Fruit fly (Drosophila melanogaster): ENCODE data around the gene CG7691.

CG7691 gene

DNA sequence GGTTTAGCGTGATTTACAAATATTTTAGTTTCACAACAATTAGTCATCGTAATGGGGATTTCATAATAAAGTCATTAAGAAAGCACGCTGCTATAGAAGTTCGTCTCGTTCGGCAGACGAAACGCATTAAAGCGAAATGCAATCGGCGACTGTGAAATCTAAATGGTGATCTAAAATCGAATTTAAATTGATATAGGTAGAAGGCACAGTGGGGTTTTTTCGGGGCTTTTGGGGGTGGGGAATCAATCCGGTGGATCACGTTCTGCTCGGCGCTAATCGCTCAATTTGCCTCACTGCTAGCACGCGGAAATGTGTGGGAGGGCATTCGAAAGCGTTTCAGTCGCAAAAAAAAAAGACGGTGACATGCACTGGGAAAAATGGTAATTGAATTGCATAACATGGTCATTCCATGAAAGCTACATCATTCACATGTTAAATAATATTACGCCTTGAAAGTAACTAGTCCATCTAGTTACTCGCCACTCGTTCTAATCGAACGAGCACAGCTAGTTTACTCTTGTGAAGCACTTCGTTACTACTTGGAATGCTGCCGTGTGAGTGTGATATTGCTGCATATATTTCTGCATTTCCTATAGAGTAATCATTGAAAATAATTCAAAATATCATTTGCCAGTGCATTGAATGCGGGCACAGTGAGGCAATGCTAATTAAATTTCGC lies 18.2 kb downstream of the CG7691 start (continued):
- peak; percentile 19 for TF ChIP-seq Meics (GFP tag; optimal IDR thresholded peaks at IDR 0.05)
- no peak for TF ChIP-seq run (tag; optimal IDR thresholded peaks at IDR 0.05)
- no peak for TF ChIP-seq gt (GFP tag; IDR thresholded peaks at IDR 0.05)
- TF ChIP-seq NfI (GFP tag; optimal IDR thresholded peaks at IDR 0.05) = no peak
- TF ChIP-seq CG18599 (GFP tag; optimal IDR thresholded peaks at IDR 0.05) = no peak
- no peak for TF ChIP-seq Dbx (GFP tag; IDR thresholded peaks at IDR 0.05)
- no peak for TF ChIP-seq Ada2b (GFP tag; IDR thresholded peaks at IDR 0.05)
- no peak for TF ChIP-seq ems (GFP tag; optimal IDR thresholded peaks at IDR 0.05)
- TF ChIP-seq Hsf (GFP tag; optimal IDR thresholded peaks at IDR 0.05) = no peak
- TF ChIP-seq ab (GFP tag; optimal IDR thresholded peaks at IDR 0.05) = no peak
- TF ChIP-seq zen2 (GFP tag; IDR thresholded peaks at IDR 0.05; ENCODE audit: partially characterized antibody) = no peak

DNA sequence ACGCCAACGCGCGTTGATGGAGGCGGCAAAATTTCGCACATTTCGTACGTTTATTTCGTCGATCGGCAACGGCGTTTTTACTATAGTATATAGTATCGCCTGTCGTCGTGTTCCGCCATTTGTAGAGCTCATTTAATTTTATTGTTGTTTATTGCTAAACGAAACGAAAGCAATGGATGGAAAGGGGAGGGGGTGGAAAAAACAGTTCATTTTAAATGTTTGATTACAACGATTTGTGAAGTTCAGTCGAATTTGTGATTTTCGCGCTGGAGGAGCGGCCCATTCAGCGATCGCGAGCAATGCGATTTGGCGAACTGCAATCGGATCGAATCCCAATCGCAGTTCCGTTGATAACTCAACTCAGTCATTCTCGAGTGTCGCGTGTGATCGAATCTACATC lies 21.3 kb downstream of the CG7691 start:
- TF ChIP-seq CG1024 (GFP tag; IDR thresholded peaks at IDR 0.05) (no peak), CG4282 (GFP tag; optimal IDR thresholded peaks at IDR 0.05) (no peak), CG16863 (GFP tag; optimal IDR thresholded peaks at IDR 0.05) (no peak), NC2β (GFP tag; optimal IDR thresholded peaks at IDR 0.05) (no peak), Spps (tag; optimal IDR thresholded peaks at IDR 0.05) (no peak), CG7372 (GFP tag; IDR thresholded peaks at IDR 0.05) (no peak), ab (GFP tag; optimal IDR thresholded peaks at IDR 0.05) (no peak), crp (GFP tag; optimal IDR thresholded peaks at IDR 0.05) (no peak), CG1233 (GFP tag; optimal IDR thresholded peaks at IDR 0.05) (no peak), CG1529 (GFP tag; optimal IDR thresholded peaks at IDR 0.05) (no peak), CG13287 (GFP tag; IDR thresholded peaks at IDR 0.05; ENCODE audit: partially characterized antibody) (no peak), D (optimal IDR thresholded peaks at IDR 0.05) (no peak), D (GFP tag; optimal IDR thresholded peaks at IDR 0.05) (no peak), tap (tag; optimal IDR thresholded peaks at IDR 0.05) (no peak), Kr (GFP tag; optimal IDR thresholded peaks at IDR 0.05) (no peak), CG4424 (GFP tag; optimal IDR thresholded peaks at IDR 0.05) (no peak), cas (GFP tag; IDR thresholded peaks at IDR 0.05) (no peak), luna (GFP tag; optimal IDR thresholded peaks at IDR 0.05) (no peak), eyg (GFP tag; optimal IDR thresholded peaks at IDR 0.05) (no peak), eve (GFP tag; optimal IDR thresholded peaks at IDR 0.05) (no peak)

DNA sequence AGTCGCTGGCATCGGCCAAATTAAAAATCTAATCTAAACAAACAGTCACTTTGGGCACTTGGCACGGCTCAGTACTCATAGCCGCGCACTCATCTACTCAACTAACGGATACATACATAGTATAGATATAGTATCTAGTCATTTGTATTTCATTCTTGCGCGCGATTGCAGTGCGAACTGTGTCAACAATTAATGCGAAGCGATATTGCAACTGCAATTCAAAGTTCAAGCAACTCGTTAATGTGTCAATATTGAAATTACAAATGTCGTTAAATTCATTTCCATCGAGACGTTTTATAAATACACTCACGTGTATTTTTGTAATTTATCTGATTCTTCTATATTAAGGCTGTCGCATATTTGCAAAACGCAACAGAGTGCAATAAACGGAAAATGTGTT lies 22.6 kb downstream of the CG7691 start:
- TF ChIP-seq CG16813 (GFP tag; IDR thresholded peaks at IDR 0.05; ENCODE audit: partially characterized antibody) (no peak), CG15479 (GFP tag; optimal IDR thresholded peaks at IDR 0.05) (peak; percentile 1), CG11723 (GFP tag; optimal IDR thresholded peaks at IDR 0.05) (no peak), Med (GFP tag) (peak; percentile 23), lbe (GFP tag; optimal IDR thresholded peaks at IDR 0.05) (peak; percentile 12), sens (GFP tag) (peak; percentile 39)

DNA sequence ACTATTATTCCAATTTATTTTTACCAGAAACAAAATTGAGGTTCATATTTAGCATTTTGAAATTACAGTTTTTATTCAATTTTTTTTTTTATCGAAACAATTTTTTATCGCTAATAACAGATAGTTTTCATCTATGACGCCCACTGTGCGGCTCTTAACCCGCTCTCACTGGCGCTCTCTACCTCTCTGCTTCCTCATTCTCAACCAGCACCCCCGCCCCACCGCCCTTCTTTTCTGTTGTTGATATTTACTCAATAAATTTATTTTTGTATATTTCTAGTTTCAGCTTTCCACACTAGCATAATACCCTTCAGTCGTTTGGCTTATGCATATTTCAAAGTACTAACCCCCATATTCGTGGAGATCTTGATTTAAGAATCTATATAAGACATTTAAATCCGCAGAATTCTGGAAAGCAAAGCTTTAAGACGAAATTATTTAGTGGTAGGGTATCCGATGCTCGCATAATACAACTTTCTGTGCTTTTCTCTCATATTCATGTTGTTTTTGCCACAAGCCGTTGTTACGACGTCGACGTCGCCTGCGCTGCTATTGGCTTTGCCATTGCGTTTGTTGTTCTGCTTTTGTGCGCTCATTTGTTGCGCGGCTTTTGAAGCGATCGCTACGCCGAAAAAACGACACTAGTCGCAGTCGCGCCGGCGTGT lies 24.3 kb downstream of the CG7691 start:
- TF ChIP-seq dati (GFP tag; IDR thresholded peaks at IDR 0.05) (peak; percentile 89), CG2202 (tag; optimal IDR thresholded peaks at IDR 0.05) (peak; percentile 96), lola (GFP tag; optimal IDR thresholded peaks at IDR 0.05) (peak in 1 of 3 experiments; percentile 97), CG34224 (GFP tag; IDR thresholded peaks at IDR 0.05; ENCODE audit: partially characterized antibody) (no peak; the same call in none of the 3 replicates), B-H2 (GFP tag; optimal IDR thresholded peaks at IDR 0.05) (peak; percentile 91), CoRest (tag; optimal IDR thresholded peaks at IDR 0.05) (peak; percentile 99), gfzf (GFP tag; optimal IDR thresholded peaks at IDR 0.05) (peak; percentile 31), CG9215 (GFP tag; IDR thresholded peaks at IDR 0.05) (peak; percentile 92), lilli (GFP tag; optimal IDR thresholded peaks at IDR 0.05) (peak; percentile 98), CG12769 (tag; optimal IDR thresholded peaks at IDR 0.05) (peak; percentile 97), ato (GFP tag; IDR thresholded peaks at IDR 0.05; ENCODE audit: partially characterized antibody) (no peak)

All from whole organism, embryonic.